Worm (Caenorhabditis elegans) whole organism, mixed stage, embryonic: ENCODE results near the gene B0454.6.

Experiments
- ceh-83 ChIP-seq: fragments of 200-800 bp; sonication (Bioruptor generic); optimal IDR thresholded peaks from 2 replicates; lab custom pipeline; 2018; ENCODE audit warnings: mild to moderate bottlenecking, missing genetic modification characterization, missing compliant biosample characterization
- ces-1 ChIP-seq: fragments of 150-350 bp; optimal IDR thresholded peaks from 2 replicates; lab custom pipeline; 2014; ENCODE audit warnings: missing biosample characterization, missing genetic modification reagents, missing genetic modification characterization
- elt-3 ChIP-seq: fragments of 150-350 bp; optimal IDR thresholded peaks from 2 replicates; lab custom pipeline; 2014; ENCODE audit warnings: missing biosample characterization, missing genetic modification characterization
- flh-1 ChIP-seq: fragments of 200-800 bp; sonication (Bioruptor generic); optimal IDR thresholded peaks from 2 replicates; lab custom pipeline; 2018; ENCODE audit warnings: mild to moderate bottlenecking, missing genetic modification characterization, moderate library complexity, missing compliant biosample characterization
- lin-13 ChIP-seq: fragments of 150-350 bp; optimal IDR thresholded peaks from 2 replicates; lab custom pipeline; 2014; ENCODE audit warnings: missing biosample characterization, missing genetic modification characterization
- mab-5 ChIP-seq: fragments of 150-350 bp; optimal IDR thresholded peaks from 2 replicates; lab custom pipeline; 2014; ENCODE audit warnings: missing biosample characterization, missing genetic modification characterization
- mep-1 ChIP-seq: fragments of 150-350 bp; optimal IDR thresholded peaks from 2 replicates; lab custom pipeline; 2017; ENCODE audit warnings: missing biosample characterization, missing genetic modification reagents, missing genetic modification characterization, inconsistent platforms
- nhr-12 ChIP-seq: fragments of 150-350 bp; optimal IDR thresholded peaks from 2 replicates; lab custom pipeline; 2014; ENCODE audit warnings: missing biosample characterization, missing genetic modification characterization
- nhr-237 ChIP-seq: fragments of 150-350 bp; optimal IDR thresholded peaks from 2 replicates; lab custom pipeline; 2014; ENCODE audit warnings: missing biosample characterization, missing genetic modification characterization
- nhr-28 ChIP-seq: fragments of 150-350 bp; optimal IDR thresholded peaks from 2 replicates; lab custom pipeline; 2014; ENCODE audit warnings: missing biosample characterization, missing genetic modification characterization
- pha-4 ChIP-seq: fragments of 150-350 bp; optimal IDR thresholded peaks from 2 replicates; lab custom pipeline; 2018; ENCODE audit warnings: missing biosample characterization, missing genetic modification reagents, missing genetic modification characterization
- unc-39 ChIP-seq: fragments of 150-350 bp; optimal IDR thresholded peaks from 2 replicates; lab custom pipeline; 2014; ENCODE audit warnings: missing biosample characterization, missing genetic modification characterization
- unc-62 ChIP-seq: fragments of 150-350 bp; optimal IDR thresholded peaks from 2 replicates; lab custom pipeline; 2014; ENCODE audit warnings: missing biosample characterization, missing genetic modification reagents, missing genetic modification characterization

DNA sequence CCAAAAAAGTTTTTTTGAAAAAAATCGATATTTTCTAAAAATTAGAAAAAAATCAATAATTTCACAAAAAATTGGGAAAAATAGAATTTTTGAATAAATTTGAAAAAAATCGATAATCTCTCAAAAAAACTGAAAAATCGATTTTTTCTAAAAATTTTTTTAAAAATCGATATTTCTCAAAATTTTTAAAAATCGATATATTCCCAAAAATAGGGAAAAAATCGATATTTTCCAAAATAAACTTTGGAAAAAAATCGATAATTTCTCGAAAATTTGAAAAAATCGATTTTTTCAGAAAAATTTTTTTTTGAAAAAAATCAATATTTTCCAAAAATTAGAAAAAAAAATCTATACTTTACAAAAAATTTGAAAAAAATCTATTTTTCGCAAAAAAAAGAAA is 32.1 kb downstream of the B0454.6 start:
- no peak for TF ChIP-seq unc-62 (GFP tag; lab: Kevin White, UChicago)
- TF ChIP-seq lin-13 (tag; lab: Kevin White, UChicago): no peak
- no peak for TF ChIP-seq pha-4 (tag; lab: Kevin White, UChicago)
- TF ChIP-seq mab-5: no peak
- TF ChIP-seq flh-1 (GFP tag; lab: Kevin White, UChicago): no peak
- no peak for TF ChIP-seq mep-1 (tag; lab: Kevin White, UChicago)
- no peak for TF ChIP-seq ceh-83
- no peak for TF ChIP-seq unc-39
- no peak for TF ChIP-seq elt-3 (tag; lab: Kevin White, UChicago)
- TF ChIP-seq nhr-12 (tag; lab: Kevin White, UChicago): no peak
- no peak for TF ChIP-seq nhr-237 (tag; lab: Kevin White, UChicago)
- TF ChIP-seq ces-1: no peak
- no peak for TF ChIP-seq nhr-28 (tag; lab: Kevin White, UChicago)
